Worm (Caenorhabditis elegans): ENCODE results near the gene mev-1.

- no peak for TF ChIP-seq F49E8.2 (tag; optimal IDR thresholded peaks at IDR 0.05; ENCODE audit: insufficient read depth)
- TF ChIP-seq ztf-25 (GFP tag; IDR thresholded peaks at IDR 0.05): no peak
- no peak for TF ChIP-seq nhr-27 (tag; optimal IDR thresholded peaks at IDR 0.05)
Observed at ce11 chrIII:10289790-10290189, 44.3 kb upstream of the mev-1 start.

Measured in whole organism, young adult.